Fruit fly (Drosophila melanogaster) whole organism, pupa: ENCODE measurements around the gene Zip89B.

ENCODE experiments used
- CG10348 ChIP-seq: fragments of 200-800 bp; sonication (Bioruptor generic); IDR thresholded peaks from 2 replicates; pipeline ENCODE4 v1.3.6; 2022; ENCODE audit warnings: missing biosample characterization, missing genetic modification characterization
- CG12605 ChIP-seq: fragments of 200-800 bp; sonication (Bioruptor generic); IDR thresholded peaks from 2 replicates; pipeline ENCODE4 v1.3.6; 2022; ENCODE audit warnings: missing biosample characterization, missing genetic modification characterization
- CG13204 ChIP-seq: fragments of 200-800 bp; sonication (Bioruptor generic); optimal IDR thresholded peaks from 2 replicates; lab custom pipeline; 2018; ENCODE audit warnings: missing biosample characterization, mild to moderate bottlenecking, missing genetic modification characterization, moderate library complexity
- CG14655 ChIP-seq: fragments of 200-800 bp; sonication (Bioruptor generic); optimal IDR thresholded peaks from 3 replicates; lab custom pipeline; 2017; ENCODE audit warnings: mild to moderate bottlenecking, missing biosample characterization, missing genetic modification reagents, missing genetic modification characterization
- CG15710 ChIP-seq: fragments of 200-800 bp; sonication (Bioruptor generic); optimal IDR thresholded peaks from 2 replicates; lab custom pipeline; 2018; ENCODE audit warnings: missing biosample characterization, mild to moderate bottlenecking, missing genetic modification characterization, moderate library complexity
- CG17806 ChIP-seq: fragments of 200-800 bp; sonication (Bioruptor generic); optimal IDR thresholded peaks from 2 replicates; lab custom pipeline; 2018; ENCODE audit warnings: missing biosample characterization, mild to moderate bottlenecking, missing genetic modification characterization, moderate library complexity
- CG32121 ChIP-seq: fragments of 200-800 bp; sonication (Bioruptor generic); IDR thresholded peaks from 2 replicates; pipeline ENCODE4 v1.3.6; 2022; ENCODE audit warnings: missing biosample characterization, missing genetic modification characterization
- CG34367 ChIP-seq: fragments of 200-800 bp; sonication (Bioruptor generic); optimal IDR thresholded peaks from 2 replicates; lab custom pipeline; 2018; ENCODE audit warnings: missing biosample characterization, mild to moderate bottlenecking, missing genetic modification characterization
- CG4496 ChIP-seq: fragments of 200-800 bp; sonication (Bioruptor generic); IDR thresholded peaks from 3 replicates; pipeline ENCODE4 v1.3.6; 2022; ENCODE audit warnings: missing biosample characterization, missing genetic modification characterization
- CG8159 ChIP-seq: fragments of 200-800 bp; sonication (Bioruptor generic); optimal IDR thresholded peaks from 3 replicates; lab custom pipeline; 2018; ENCODE audit warnings: missing biosample characterization, mild to moderate bottlenecking, missing genetic modification characterization, moderate library complexity
- CG8301 ChIP-seq: fragments of 200-800 bp; sonication (Bioruptor generic); optimal IDR thresholded peaks from 2 replicates; lab custom pipeline; 2018; ENCODE audit warnings: missing biosample characterization, mild to moderate bottlenecking, missing genetic modification characterization
- CG9948 ChIP-seq: fragments of 200-800 bp; sonication (Bioruptor generic); optimal IDR thresholded peaks from 2 replicates; lab custom pipeline; 2018; ENCODE audit warnings: missing biosample characterization, mild to moderate bottlenecking, missing genetic modification characterization, moderate library complexity
- D1 ChIP-seq: fragments of 200-800 bp; sonication (Bioruptor generic); optimal IDR thresholded peaks from 2 replicates; lab custom pipeline; 2018; ENCODE audit warnings: missing biosample characterization, mild to moderate bottlenecking, missing genetic modification characterization, moderate library complexity
- EcR ChIP-seq: fragments of 200-800 bp; sonication (Bioruptor generic); optimal IDR thresholded peaks from 3 replicates; lab custom pipeline; 2019; ENCODE audit warnings: missing biosample characterization, missing genetic modification characterization, mild to moderate bottlenecking, moderate library complexity, missing genetic modification reagents
- Ets98B ChIP-seq: fragments of 200-800 bp; sonication (Bioruptor generic); IDR thresholded peaks from 2 replicates; pipeline ENCODE4 v1.3.6; 2022; ENCODE audit warnings: missing biosample characterization, missing genetic modification characterization
- Pif1A ChIP-seq: fragments of 200-800 bp; sonication (Bioruptor generic); optimal IDR thresholded peaks from 3 replicates; lab custom pipeline; 2016; ENCODE audit warnings: missing biosample characterization, missing genetic modification characterization
- Pif1B ChIP-seq: fragments of 200-800 bp; sonication (Bioruptor generic); optimal IDR thresholded peaks from 3 replicates; lab custom pipeline; 2016; ENCODE audit warnings: missing biosample characterization, missing genetic modification characterization
- Snoo ChIP-seq: fragments of 200-800 bp; sonication (Bioruptor generic); optimal IDR thresholded peaks from 3 replicates; lab custom pipeline; 2017; ENCODE audit warnings: missing biosample characterization, mild to moderate bottlenecking, missing genetic modification characterization, inconsistent platforms
- fd96Ca ChIP-seq: fragments of 200-800 bp; sonication (Bioruptor generic); IDR thresholded peaks from 3 replicates; pipeline ENCODE4 v1.3.6; 2022; ENCODE audit warnings: missing biosample characterization, missing genetic modification characterization
- gl ChIP-seq: fragments of 200-800 bp; sonication (Bioruptor generic); optimal IDR thresholded peaks from 2 replicates; lab custom pipeline; 2018; ENCODE audit warnings: missing biosample characterization, mild to moderate bottlenecking, missing genetic modification characterization
- rn ChIP-seq: fragments of 200-800 bp; sonication (Bioruptor generic); IDR thresholded peaks from 2 replicates; pipeline ENCODE4 v1.3.6; 2022; ENCODE audit warnings: missing biosample characterization, missing genetic modification characterization

Gene Zip89B

DNA sequence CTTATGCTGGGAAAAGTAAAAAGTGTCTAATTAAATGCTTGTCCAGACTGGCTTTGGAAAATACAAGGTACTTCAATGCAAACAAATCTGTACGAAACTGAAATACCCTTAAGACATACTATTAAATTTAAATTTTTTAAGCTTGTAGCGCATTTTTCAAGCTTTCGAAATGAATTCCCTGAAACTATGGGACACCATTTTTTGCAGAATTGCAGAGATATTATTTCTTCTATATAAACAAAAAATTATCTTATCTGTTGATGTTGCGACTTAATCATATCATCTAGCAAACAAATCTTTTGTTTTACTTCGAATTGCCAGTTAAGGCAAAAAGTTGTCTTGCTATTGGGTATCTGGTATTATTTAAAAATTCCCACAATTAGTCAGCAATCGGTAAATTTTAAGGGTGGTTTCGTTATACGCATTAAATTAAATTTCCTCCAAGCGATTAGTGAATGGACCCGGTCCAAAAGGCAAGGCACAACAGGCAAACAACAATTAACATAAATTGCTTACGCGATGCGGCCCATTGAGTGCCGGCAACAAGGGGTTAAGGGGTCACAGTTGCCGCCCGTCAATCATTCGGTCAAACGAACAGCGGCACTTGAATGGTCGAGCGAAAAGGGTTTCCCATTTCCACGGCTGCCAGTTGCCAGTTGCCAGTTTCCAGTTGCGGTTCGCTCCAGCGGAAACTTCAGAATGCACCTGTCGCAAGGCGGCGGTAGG is 30.9 kb downstream of the Zip89B start:
- peak; percentile 75 for TF ChIP-seq CG14655 (GFP tag; lab: Kevin White, UChicago)
- 0 out of 3 replicates have a peak, but pooled peaks have one; percentile 21 for TF ChIP-seq CG4496 (GFP tag; lab: Robert Waterston, UW)
- TF ChIP-seq CG17806 (tag; lab: Kevin White, UChicago) = peak; percentile 15
- TF ChIP-seq CG8301 = peak; percentile 69
- TF ChIP-seq Pif1A (GFP tag; lab: Kevin White, UChicago) = peak; percentile 41
- TF ChIP-seq CG8159 (tag; lab: Kevin White, UChicago) = peak; percentile 33
- TF ChIP-seq CG15710 (tag; lab: Kevin White, UChicago) = no peak
- TF ChIP-seq D1 (tag; lab: Kevin White, UChicago) = no peak
- TF ChIP-seq Pif1B (GFP tag; lab: Kevin White, UChicago) = peak; percentile 34
- TF ChIP-seq Snoo (tag; lab: Kevin White, UChicago) = peak; percentile 8
- no peak for TF ChIP-seq CG32121

dm6 chr3R:16337053-16337385 is 31.5 kb downstream of the Zip89B start:
- peak; percentile 37 for TF ChIP-seq CG15710 (tag; lab: Kevin White, UChicago)
- TF ChIP-seq EcR = no peak
- TF ChIP-seq CG14655 (GFP tag; lab: Kevin White, UChicago) = no peak
- peak; percentile 79 for TF ChIP-seq Pif1A (GFP tag; lab: Kevin White, UChicago)
- TF ChIP-seq CG34367 (tag; lab: Kevin White, UChicago) = peak; percentile 52
- TF ChIP-seq CG13204 = no peak
- peak; percentile 48; the same call in 1 of the 2 replicates for TF ChIP-seq rn (GFP tag; lab: Robert Waterston, UW)
- TF ChIP-seq Snoo (tag; lab: Kevin White, UChicago) = peak; percentile 24
- TF ChIP-seq CG8159 (tag; lab: Kevin White, UChicago) = peak; percentile 57
- peak; percentile 76 for TF ChIP-seq CG17806 (tag; lab: Kevin White, UChicago)
- TF ChIP-seq CG12605 (GFP tag; lab: Robert Waterston, UW) = 0 out of 2 replicates have a peak, but pooled peaks have one; percentile 28
- TF ChIP-seq CG10348 (GFP tag; lab: Robert Waterston, UW) = no peak
- TF ChIP-seq Pif1B (GFP tag; lab: Kevin White, UChicago) = peak; percentile 73
- TF ChIP-seq gl (tag; lab: Kevin White, UChicago) = peak; percentile 34
- no peak for TF ChIP-seq D1 (tag; lab: Kevin White, UChicago)
- TF ChIP-seq Ets98B = 0 out of 2 replicates have a peak, but pooled peaks have one; percentile 12
- peak; percentile 53; the same call in 2 of the 3 replicates for TF ChIP-seq CG4496 (GFP tag; lab: Robert Waterston, UW)
- peak; percentile 77 for TF ChIP-seq CG9948
- no peak for TF ChIP-seq CG32121
- peak; percentile 56 for TF ChIP-seq CG8301
- TF ChIP-seq fd96Ca = peak; percentile 58; the same call in 1 of the 3 replicates

DNA sequence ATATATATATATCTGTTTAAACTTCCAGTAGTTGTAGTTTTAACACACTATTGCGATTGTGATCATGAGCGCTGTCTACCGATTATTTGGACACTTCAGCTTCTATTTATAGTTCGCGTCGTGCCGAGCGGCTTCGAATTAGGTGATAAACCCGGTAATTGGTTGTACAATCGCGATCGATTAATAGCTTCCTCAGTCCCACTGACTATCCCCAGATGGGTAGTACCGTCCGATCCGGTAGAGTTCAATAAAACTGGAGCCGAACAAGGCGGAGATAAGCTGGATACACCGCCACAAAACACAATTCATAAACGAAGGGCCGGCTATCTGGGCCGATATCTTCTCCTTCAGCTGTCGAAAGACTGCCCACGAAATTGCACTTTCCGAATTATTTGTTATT is 32.3 kb downstream of the Zip89B start:
- no peak for TF ChIP-seq D1 (tag; lab: Kevin White, UChicago)
- TF ChIP-seq CG13204 = no peak
- TF ChIP-seq gl (tag; lab: Kevin White, UChicago) = no peak
- TF ChIP-seq CG32121 = no peak
- no peak for TF ChIP-seq fd96Ca
- no peak for TF ChIP-seq CG9948
- no peak for TF ChIP-seq CG12605 (GFP tag; lab: Robert Waterston, UW)
- TF ChIP-seq CG15710 (tag; lab: Kevin White, UChicago) = no peak
- no peak for TF ChIP-seq CG10348 (GFP tag; lab: Robert Waterston, UW)
- TF ChIP-seq EcR = no peak
- TF ChIP-seq Ets98B = no peak
- TF ChIP-seq CG4496 (GFP tag; lab: Robert Waterston, UW) = no peak
- no peak for TF ChIP-seq Pif1B (GFP tag; lab: Kevin White, UChicago)

DNA sequence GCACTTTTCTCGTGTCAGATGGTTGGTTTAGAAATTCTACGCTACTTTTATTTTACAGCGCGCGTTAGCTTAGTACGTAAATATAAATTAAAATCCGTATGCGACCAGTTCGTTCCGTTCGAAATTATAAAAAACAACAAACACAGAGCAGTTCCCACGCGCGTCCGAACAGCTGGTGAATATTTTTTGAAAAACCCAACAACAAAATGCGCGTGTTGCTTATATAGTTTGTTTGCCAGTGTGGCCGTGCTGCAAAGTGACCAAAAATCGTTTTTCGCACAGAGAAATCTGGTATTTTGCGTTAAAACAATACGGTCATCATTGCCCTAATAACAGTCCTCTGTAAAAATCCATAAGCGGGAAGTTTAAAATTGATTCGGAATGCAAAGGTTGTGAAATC is 32.8 kb downstream of the Zip89B start:
- TF ChIP-seq CG8159 (tag; lab: Kevin White, UChicago) (no peak), CG4496 (GFP tag; lab: Robert Waterston, UW) (no peak), Pif1A (GFP tag; lab: Kevin White, UChicago) (no peak), CG34367 (tag; lab: Kevin White, UChicago) (no peak), CG8301 (no peak), Ets98B (0 out of 2 replicates have a peak, but pooled peaks have one; percentile 25), CG15710 (tag; lab: Kevin White, UChicago) (no peak), CG32121 (no peak), EcR (peak; percentile 29), CG17806 (tag; lab: Kevin White, UChicago) (no peak), CG13204 (no peak)

- TF ChIP-seq CG8159 (tag; lab: Kevin White, UChicago) (no peak), CG13204 (no peak), CG10348 (GFP tag; lab: Robert Waterston, UW) (no peak), CG9948 (no peak), CG14655 (GFP tag; lab: Kevin White, UChicago) (no peak), D1 (tag; lab: Kevin White, UChicago) (no peak), Pif1A (GFP tag; lab: Kevin White, UChicago) (no peak), CG34367 (tag; lab: Kevin White, UChicago) (no peak), CG15710 (tag; lab: Kevin White, UChicago) (no peak), CG17806 (tag; lab: Kevin White, UChicago) (no peak), CG12605 (GFP tag; lab: Robert Waterston, UW) (no peak)
Measured at dm6 chr3R:16339475-16339874, 33.9 kb downstream of the Zip89B start, which contains the start of gene Sulf1. Sulf1 (minus strand) TSS chr3R:16339575.

- TF ChIP-seq gl (tag; lab: Kevin White, UChicago) (peak; percentile 51), CG4496 (GFP tag; lab: Robert Waterston, UW) (0 out of 3 replicates have a peak, but pooled peaks have one; percentile 44), CG34367 (tag; lab: Kevin White, UChicago) (no peak), CG15710 (tag; lab: Kevin White, UChicago) (peak; percentile 4), EcR (no peak), CG13204 (peak; percentile 30), D1 (tag; lab: Kevin White, UChicago) (no peak), CG32121 (peak; percentile 20; the same call in 1 of the 2 replicates), Ets98B (peak; percentile 17; the same call in 1 of the 2 replicates)
Measured at dm6 chr3R:16340610-16341009, 35.1 kb downstream of the Zip89B start.
